Worm (Caenorhabditis elegans): ENCODE data around the gene srw-101.

ce11 chrV:1719927-1720326, 2.1 kb upstream of the srw-101 start, which contains the start of gene srw-102:
- no peak for TF ChIP-seq flt-1 (GFP tag; IDR thresholded peaks at IDR 0.05)
- no peak for TF ChIP-seq scrt-1 (GFP tag; IDR thresholded peaks at IDR 0.05)
- no peak for TF ChIP-seq hnd-1 (tag; optimal IDR thresholded peaks at IDR 0.05)
- no peak for TF ChIP-seq tra-4 (tag; optimal IDR thresholded peaks at IDR 0.05)
- no peak for TF ChIP-seq tbx-11 (GFP tag; IDR thresholded peaks at IDR 0.05)

All from whole organism, early embryonic.